Fruit fly (Drosophila melanogaster): ENCODE data around the gene AdipoR.

- TF ChIP-seq CG8478 (optimal IDR thresholded peaks at IDR 0.05) (no peak), psq (optimal IDR thresholded peaks at IDR 0.05) (no peak), Dll (optimal IDR thresholded peaks at IDR 0.05) (no peak)
These were observed 12.6 kb upstream of the AdipoR start for dm6 chr3R:22560224-22560623.

Measured in whole organism.